Fruit fly (Drosophila melanogaster) whole organism, embryonic: Measurements from ENCODE around the gene brn.
A peak's percentile ranks its signal among the peaks of the same experiment; 100 is the strongest.

Source experiments
- CG1024 ChIP-seq: fragments of 200-800 bp; sonication (Bioruptor generic); IDR thresholded peaks from 2 replicates; pipeline ENCODE4 v1.3.6; 2022; ENCODE audit warnings: missing biosample characterization, missing genetic modification characterization
- CG10543 ChIP-seq: fragments of 200-800 bp; sonication (Bioruptor generic); optimal IDR thresholded peaks from 3 replicates; lab custom pipeline; 2017; ENCODE audit warnings: missing biosample characterization, mild to moderate bottlenecking, missing genetic modification characterization, moderate library complexity
- CG11504 ChIP-seq: fragments of 200-800 bp; sonication (Bioruptor generic); optimal IDR thresholded peaks from 3 replicates; lab custom pipeline; 2019; ENCODE audit warnings: missing biosample characterization, mild to moderate bottlenecking, missing genetic modification characterization, moderate library complexity
- CG11560 ChIP-seq: fragments of 200-800 bp; sonication (Bioruptor generic); IDR thresholded peaks from 3 replicates; pipeline ENCODE4 v1.3.6; 2022; ENCODE audit warnings: missing biosample characterization, missing genetic modification characterization
- CG11723 ChIP-seq: fragments of 200-800 bp; sonication (Bioruptor generic); optimal IDR thresholded peaks from 2 replicates; lab custom pipeline; 2017; ENCODE audit warnings: missing biosample characterization, mild to moderate bottlenecking, missing genetic modification characterization
- CG12299 ChIP-seq: fragments of 200-800 bp; sonication (Bioruptor generic); optimal IDR thresholded peaks from 2 replicates; lab custom pipeline; 2018; ENCODE audit warnings: missing biosample characterization, mild to moderate bottlenecking, missing genetic modification characterization
- CG13287 ChIP-seq: fragments of 200-800 bp; sonication (Bioruptor generic); IDR thresholded peaks from 2 replicates; pipeline ENCODE4 v1.3.6; 2022; ENCODE audit warnings: missing biosample characterization, missing genetic modification characterization; ENCODE audit not compliant: partially characterized antibody
- CG17912 ChIP-seq: fragments of 200-800 bp; sonication (Bioruptor generic); optimal IDR thresholded peaks from 2 replicates; lab custom pipeline; 2018; ENCODE audit warnings: missing biosample characterization, mild to moderate bottlenecking, missing genetic modification characterization
- CG1792 ChIP-seq: fragments of 200-800 bp; sonication (Bioruptor generic); optimal IDR thresholded peaks from 2 replicates; lab custom pipeline; 2016; ENCODE audit warnings: missing biosample characterization, missing genetic modification characterization
- CG18011 ChIP-seq: fragments of 200-800 bp; sonication (Bioruptor generic); optimal IDR thresholded peaks from 2 replicates; lab custom pipeline; 2017; ENCODE audit warnings: missing biosample characterization, missing genetic modification characterization, mild to moderate bottlenecking, moderate library complexity, missing genotype
- CG2199 ChIP-seq: fragments of 200-800 bp; sonication (Bioruptor generic); IDR thresholded peaks from 3 replicates; pipeline ENCODE4 v1.3.6; 2022; ENCODE audit warnings: missing biosample characterization, missing genetic modification characterization
- CG30020 ChIP-seq: fragments of 200-800 bp; optimal IDR thresholded peaks from 2 replicates; lab custom pipeline; 2019; ENCODE audit warnings: missing biosample characterization, mild to moderate bottlenecking, missing genetic modification characterization, moderate library complexity
- CG3163 ChIP-seq: fragments of 200-800 bp; sonication (Bioruptor generic); optimal IDR thresholded peaks from 3 replicates; lab custom pipeline; 2016; ENCODE audit warnings: missing biosample characterization, missing genetic modification characterization
- CG3407 ChIP-seq: fragments of 200-800 bp; sonication (Bioruptor generic); optimal IDR thresholded peaks from 2 replicates; lab custom pipeline; 2018; ENCODE audit warnings: missing biosample characterization, mild to moderate bottlenecking, missing genetic modification characterization
- CG4820 ChIP-seq: fragments of 200-800 bp; sonication (Bioruptor generic); optimal IDR thresholded peaks from 3 replicates; lab custom pipeline; 2016; ENCODE audit warnings: missing biosample characterization, missing genetic modification characterization
- CG6254 ChIP-seq: fragments of 200-800 bp; sonication (Bioruptor generic); optimal IDR thresholded peaks from 3 replicates; lab custom pipeline; 2017; ENCODE audit warnings: mild to moderate bottlenecking, missing biosample characterization, missing genetic modification reagents, missing genetic modification characterization
- CG8281 ChIP-seq: fragments of 200-800 bp; sonication (Bioruptor generic); optimal IDR thresholded peaks from 2 replicates; lab custom pipeline; 2018; ENCODE audit warnings: missing biosample characterization, mild to moderate bottlenecking, missing genetic modification characterization, moderate library complexity
- CrebB ChIP-seq: fragments of 200-800 bp; sonication (Bioruptor generic); optimal IDR thresholded peaks from 3 replicates; lab custom pipeline; 2018; ENCODE audit warnings: missing biosample characterization, mild to moderate bottlenecking, missing genetic modification characterization
- Dek ChIP-seq: fragments of 200-800 bp; sonication (Bioruptor generic); optimal IDR thresholded peaks from 3 replicates; lab custom pipeline; 2019; ENCODE audit warnings: missing biosample characterization, mild to moderate bottlenecking, missing genetic modification characterization, moderate library complexity
- Dip2 ChIP-seq: fragments of 200-800 bp; sonication (Bioruptor generic); IDR thresholded peaks from 2 replicates; pipeline ENCODE4 v1.3.6; 2022; ENCODE audit warnings: missing biosample characterization, missing genetic modification characterization
- Elba2 ChIP-seq: fragments of 200-800 bp; sonication (Bioruptor generic); optimal IDR thresholded peaks from 3 replicates; lab custom pipeline; 2016; ENCODE audit warnings: missing biosample characterization, missing genetic modification characterization
- Hr78 ChIP-seq, 2 experiments: fragments of 200-800 bp in 1 of 2; fragments of >200 bp in 1 of 2; sonication (Bioruptor generic) in 1 of 2; optimal IDR thresholded peaks; 2 replicates each; lab custom pipeline; 2017 to 2019; ENCODE audit warnings: missing biosample characterization in 2 of 2, missing genetic modification characterization in 2 of 2, mild to moderate bottlenecking in 1 of 2, moderate library complexity in 1 of 2
- Hsf ChIP-seq: fragments of 200-800 bp; sonication (Bioruptor generic); optimal IDR thresholded peaks from 3 replicates; lab custom pipeline; 2016; ENCODE audit warnings: missing biosample characterization, missing genetic modification characterization
- Max ChIP-seq: fragments of 200-800 bp; sonication (Bioruptor generic); optimal IDR thresholded peaks from 2 replicates; lab custom pipeline; 2016; ENCODE audit warnings: missing biosample characterization, mild to moderate bottlenecking, missing genetic modification characterization
- NC2β ChIP-seq: fragments of 200-800 bp; sonication (Bioruptor generic); optimal IDR thresholded peaks from 2 replicates; lab custom pipeline; 2016; ENCODE audit warnings: missing biosample characterization, missing genetic modification characterization
- Scr ChIP-seq: fragments of 200-800 bp; sonication (Bioruptor generic); IDR thresholded peaks from 2 replicates; pipeline ENCODE4 v1.3.6; 2022; ENCODE audit warnings: missing biosample characterization, missing genetic modification characterization; ENCODE audit not compliant: partially characterized antibody
- aop ChIP-seq: fragments of 200-800 bp; sonication (Bioruptor generic); IDR thresholded peaks from 2 replicates; pipeline ENCODE4 v1.3.6; 2022; ENCODE audit warnings: missing biosample characterization, missing genetic modification characterization
- ap ChIP-seq: fragments of 200-800 bp; sonication (Bioruptor generic); IDR thresholded peaks from 2 replicates; pipeline ENCODE4 v1.3.6; 2022; ENCODE audit warnings: missing biosample characterization, missing genetic modification characterization
- ase ChIP-seq: fragments of 200-800 bp; sonication (Bioruptor generic); IDR thresholded peaks from 3 replicates; pipeline ENCODE4 v1.3.6; 2022; ENCODE audit warnings: missing biosample characterization, missing genetic modification characterization
- cg ChIP-seq: fragments of 200-800 bp; sonication (Bioruptor generic); optimal IDR thresholded peaks from 3 replicates; lab custom pipeline; 2019; ENCODE audit warnings: missing biosample characterization, mild to moderate bottlenecking, missing genetic modification characterization, moderate library complexity
- chinmo ChIP-seq: fragments of 200-800 bp; sonication (Bioruptor generic); IDR thresholded peaks from 4 replicates; pipeline ENCODE4 v1.3.6; 2022; ENCODE audit warnings: missing biosample characterization, missing genetic modification characterization; ENCODE audit not compliant: partially characterized antibody
- chm ChIP-seq: fragments of 200-800 bp; sonication (Bioruptor generic); IDR thresholded peaks from 2 replicates; pipeline ENCODE4 v1.3.6; 2022; ENCODE audit warnings: missing biosample characterization, missing genetic modification characterization
- emc ChIP-seq: fragments of 200-800 bp; sonication (Bioruptor generic); optimal IDR thresholded peaks from 2 replicates; lab custom pipeline; 2016; ENCODE audit warnings: missing biosample characterization, missing genetic modification characterization
- gro ChIP-seq: fragments of 200-800 bp; sonication (Bioruptor generic); optimal IDR thresholded peaks from 2 replicates; lab custom pipeline; 2016; ENCODE audit warnings: missing biosample characterization, missing genetic modification characterization
- gt ChIP-seq: fragments of 200-800 bp; sonication (Bioruptor generic); IDR thresholded peaks from 2 replicates; pipeline ENCODE4 v1.3.6; 2022; ENCODE audit warnings: missing biosample characterization, missing genetic modification characterization
- inv ChIP-seq: fragments of 200-800 bp; sonication (Bioruptor generic); IDR thresholded peaks from 2 replicates; pipeline ENCODE4 v1.3.6; 2022; ENCODE audit warnings: missing biosample characterization, missing genetic modification characterization; ENCODE audit not compliant: partially characterized antibody
- lov ChIP-seq, 2 experiments: fragments of 200-800 bp in 1 of 2; fragments of >200 bp in 1 of 2; sonication (Bioruptor generic) in 1 of 2; IDR thresholded peaks in 1 of 2; optimal IDR thresholded peaks in 1 of 2; 2 replicates in 1 of 2; 3 replicates in 1 of 2; pipeline versions ENCODE4 v1.3.6 to Lab custom; 2017 to 2022; ENCODE audit warnings: missing biosample characterization in 1 of 2, missing genetic modification characterization in 1 of 2
- nmo ChIP-seq: fragments of 200-800 bp; sonication (Bioruptor generic); optimal IDR thresholded peaks from 2 replicates; lab custom pipeline; 2018; ENCODE audit warnings: missing biosample characterization, mild to moderate bottlenecking, missing genetic modification characterization, moderate library complexity
- sc ChIP-seq, 3 experiments: fragments of >200 bp in 2 of 3; fragments of 200-800 bp in 1 of 3; sonication (Bioruptor generic) in 1 of 3; optimal IDR thresholded peaks; 2 replicates in 2 of 3; 3 replicates in 1 of 3; lab custom pipeline; 2017; ENCODE audit warnings: mild to moderate bottlenecking in 1 of 3, missing biosample characterization in 1 of 3, missing genetic modification characterization in 1 of 3, missing genetic modification reagents in 1 of 3
- scrt ChIP-seq: fragments of 200-800 bp; sonication (Bioruptor generic); optimal IDR thresholded peaks from 2 replicates; lab custom pipeline; 2018; ENCODE audit warnings: missing biosample characterization, mild to moderate bottlenecking, missing genetic modification characterization, moderate library complexity
- so ChIP-seq: fragments of 200-800 bp; sonication (Bioruptor generic); IDR thresholded peaks from 3 replicates; pipeline ENCODE4 v1.3.6; 2022; ENCODE audit warnings: missing biosample characterization, missing genetic modification characterization
- sug ChIP-seq: fragments of 200-800 bp; optimal IDR thresholded peaks from 2 replicates; lab custom pipeline; 2019; ENCODE audit warnings: missing biosample characterization, mild to moderate bottlenecking, missing genetic modification characterization, moderate library complexity
- ttk ChIP-seq: fragments of 200-800 bp; sonication (Bioruptor generic); IDR thresholded peaks from 2 replicates; pipeline ENCODE4 v2.1.2; 2022; ENCODE audit warnings: missing biosample characterization, missing genetic modification characterization
- twi ChIP-seq: fragments of 200-800 bp; optimal IDR thresholded peaks from 2 replicates; lab custom pipeline; 2019; ENCODE audit warnings: missing biosample characterization, mild to moderate bottlenecking, missing genetic modification characterization, moderate library complexity
- unpg ChIP-seq: fragments of 200-800 bp; sonication (Bioruptor generic); optimal IDR thresholded peaks from 3 replicates; lab custom pipeline; 2018; ENCODE audit warnings: missing biosample characterization, mild to moderate bottlenecking, missing genetic modification characterization, moderate library complexity
- wdn ChIP-seq: fragments of 200-800 bp; sonication (Bioruptor generic); IDR thresholded peaks from 2 replicates; pipeline ENCODE4 v1.3.6; 2022; ENCODE audit warnings: missing biosample characterization, missing genetic modification characterization
- zf30C ChIP-seq: fragments of 200-800 bp; sonication (Bioruptor generic); optimal IDR thresholded peaks from 3 replicates; lab custom pipeline; 2018; ENCODE audit warnings: missing biosample characterization, mild to moderate bottlenecking, missing genetic modification characterization

brn gene

DNA sequence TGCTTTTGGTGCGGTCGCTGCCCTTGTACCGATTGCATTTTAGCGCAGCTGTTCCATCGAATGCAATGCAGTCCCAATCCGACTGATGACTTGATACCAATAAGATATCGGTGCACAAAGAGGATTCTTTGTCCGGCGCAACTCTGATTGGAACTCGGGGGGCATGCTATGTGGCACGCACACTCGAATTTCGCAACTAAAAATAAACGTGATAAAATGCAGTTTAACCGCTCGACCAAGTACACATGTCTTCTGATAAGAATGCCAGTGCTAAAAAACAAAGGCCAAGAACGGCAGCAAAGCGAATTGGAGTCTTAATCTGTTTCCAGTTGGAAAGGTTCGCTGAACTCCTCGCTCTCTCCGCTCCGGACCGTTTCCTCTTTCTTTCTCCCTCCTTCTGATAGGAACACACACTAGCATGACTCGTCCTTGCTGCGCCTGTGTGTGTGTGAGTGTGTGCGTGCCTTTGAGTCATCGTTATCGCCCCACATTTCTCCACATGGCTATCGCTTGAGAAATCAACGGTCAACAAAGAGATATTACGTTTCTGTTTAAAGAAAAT lies 4.6 kb downstream of the brn start (continued):
- TF ChIP-seq CG3407 (GFP tag; lab: Kevin White, UChicago) (no peak), cg (peak; percentile 53), scrt (GFP tag; lab: Kevin White, UChicago) (no peak), CG4820 (GFP tag; lab: Kevin White, UChicago) (no peak), CG11504 (tag; lab: Kevin White, UChicago) (no peak), sug (tag; lab: Kevin White, UChicago) (no peak)

DNA sequence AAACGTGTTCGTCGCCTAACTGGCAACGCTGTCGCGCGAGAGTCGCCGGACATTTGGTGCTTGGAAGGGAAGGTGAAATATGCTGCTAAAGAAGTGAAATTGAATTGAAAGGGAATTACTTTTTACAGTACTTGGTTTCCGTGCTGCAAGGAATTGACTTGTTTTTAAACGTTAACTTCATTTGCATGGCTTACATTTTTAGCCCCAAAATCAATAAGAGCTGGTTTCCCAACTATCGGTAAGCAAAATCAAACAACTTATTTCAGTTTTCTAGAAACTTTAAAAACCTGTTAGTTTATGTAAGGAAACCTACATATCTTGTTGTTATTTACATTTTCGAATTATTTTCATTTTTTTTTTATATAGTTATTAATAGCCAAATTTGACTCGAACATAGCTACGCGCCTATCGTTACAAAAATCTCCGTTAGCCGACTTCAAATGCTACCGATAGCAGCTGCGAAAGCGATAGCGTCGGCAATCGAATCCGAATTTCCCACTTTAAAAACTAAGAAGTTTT lies 9.6 kb downstream of the brn start, which contains the start of the genes dgt4 and Nsun2:
Gene dgt4 (plus strand): TSS at position 4 of the 519 bp plus-strand sequence.
Gene Nsun2 (minus strand): TSS at position 37 of the 519 bp plus-strand sequence.
- TF ChIP-seq CrebB (no peak), chinmo (GFP tag; lab: Robert Waterston, UW) (0 out of 4 replicates have a peak, but pooled peaks have one; percentile 9), CG18011 (GFP tag; lab: Kevin White, UChicago) (no peak), gro (GFP tag; lab: Kevin White, UChicago) (no peak), chm (GFP tag; lab: Robert Waterston, UW) (no peak), CG1024 (GFP tag; lab: Robert Waterston, UW) (no peak), gt (GFP tag; lab: Robert Waterston, UW) (no peak), Max (GFP tag; lab: Kevin White, UChicago) (peak; percentile 44), Scr (GFP tag; lab: Robert Waterston, UW) (peak; percentile 66), CG11560 (tag; lab: Robert Waterston, UW) (no peak), Elba2 (GFP tag; lab: Kevin White, UChicago) (no peak), CG11723 (GFP tag; lab: Kevin White, UChicago) (no peak), CG6254 (no peak), CG10543 (GFP tag; lab: Kevin White, UChicago) (no peak), Hr78 (GFP tag; optimal IDR thresholded peaks at IDR 0.05; lab: Kevin White, UChicago) (no peak), ttk (GFP tag; lab: Robert Waterston, UW) (no peak), NC2β (GFP tag; lab: Kevin White, UChicago) (no peak), CG2199 (no peak), CG17912 (GFP tag; lab: Kevin White, UChicago) (no peak), CG8281 (tag; lab: Kevin White, UChicago) (no peak), Dip2 (no peak), unpg (GFP tag; lab: Kevin White, UChicago) (no peak), sc (optimal IDR thresholded peaks at IDR 0.05; lab: Kevin White, UChicago) (no peak), sc (GFP tag; optimal IDR thresholded peaks at IDR 0.05; lab: Kevin White, UChicago) (no peak), emc (no peak), sug (tag; lab: Kevin White, UChicago) (no peak), zf30C (GFP tag; lab: Kevin White, UChicago) (no peak), lov (optimal IDR thresholded peaks at IDR 0.05; lab: Kevin White, UChicago) (no peak), lov (GFP tag; IDR thresholded peaks at IDR 0.05; lab: Robert Waterston, UW) (no peak), so (GFP tag; lab: Robert Waterston, UW) (no peak), wdn (GFP tag; lab: Robert Waterston, UW) (no peak), inv (0 out of 2 replicates have a peak, but pooled peaks have one; percentile 30), nmo (GFP tag; lab: Kevin White, UChicago) (peak; percentile 21), ap (GFP tag; lab: Robert Waterston, UW) (no peak), Dek (no peak), CG3163 (no peak), aop (GFP tag; lab: Robert Waterston, UW) (no peak), Hsf (GFP tag; lab: Kevin White, UChicago) (peak; percentile 18), twi (tag; lab: Kevin White, UChicago) (no peak), ase (GFP tag; lab: Robert Waterston, UW) (no peak), CG13287 (GFP tag; lab: Robert Waterston, UW) (peak; percentile 69), CG12299 (tag; lab: Kevin White, UChicago) (no peak), CG30020 (no peak), CG1792 (GFP tag; lab: Kevin White, UChicago) (no peak)
